Worm (Caenorhabditis elegans): ENCODE results near the gene spsb-2.

DNA sequence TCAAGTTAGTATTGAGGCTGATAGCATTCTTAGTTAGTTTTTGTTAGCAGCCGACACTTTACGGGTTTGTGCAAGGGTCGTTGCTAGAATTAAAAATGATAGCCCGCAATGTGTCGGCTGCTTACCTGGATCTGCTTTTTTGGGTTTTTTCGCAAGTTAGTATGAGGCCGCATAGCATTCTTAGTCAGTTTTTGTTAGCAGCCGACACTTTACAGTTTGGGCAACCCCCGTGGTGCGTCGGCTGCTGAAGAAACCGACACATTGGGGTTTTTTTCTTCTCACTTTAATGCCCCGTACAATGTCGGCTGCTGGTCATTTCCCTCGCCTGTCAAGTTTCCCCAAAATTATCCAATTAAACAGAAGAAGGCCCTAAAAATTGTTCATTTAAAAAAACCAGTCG, 26.8 kb downstream of the spsb-2 start:
- TF ChIP-seq med-1 (GFP tag; optimal IDR thresholded peaks at IDR 0.05; ENCODE audit: insufficient read depth): no peak
- no peak for TF ChIP-seq klf-2 (GFP tag; conservative IDR thresholded peaks at IDR 0.05)
- no peak for TF ChIP-seq ztf-23 (GFP tag; IDR thresholded peaks at IDR 0.05)
- no peak for TF ChIP-seq tab-1 (GFP tag; IDR thresholded peaks at IDR 0.05)
- no peak for TF ChIP-seq ref-1 (GFP tag; conservative IDR thresholded peaks at IDR 0.05)
- TF ChIP-seq ztf-29 (GFP tag; IDR thresholded peaks at IDR 0.05): no peak
- no peak for TF ChIP-seq flt-1 (GFP tag; IDR thresholded peaks at IDR 0.05)
- TF ChIP-seq T22C8.4 (GFP tag; IDR thresholded peaks at IDR 0.05): no peak
- TF ChIP-seq cog-1 (tag; optimal IDR thresholded peaks at IDR 0.05): no peak

Measured in whole organism, midembryonic.